Worm (Caenorhabditis elegans) whole organism, L4/young adult: ENCODE data around the gene grd-4.

Source experiments
- W03F9.2 ChIP-seq: fragments of 150-350 bp; optimal IDR thresholded peaks from 2 replicates; lab custom pipeline; 2014; ENCODE audit warnings: missing biosample characterization, missing genetic modification characterization
- dao-5 ChIP-seq: sonication (generic microtip); optimal IDR thresholded peaks from 2 replicates; lab custom pipeline; 2016; ENCODE audit warnings: missing genotype, missing genetic modification characterization, moderate library complexity, missing compliant biosample characterization
- him-1 ChIP-seq: sonication (generic microtip); optimal IDR thresholded peaks from 2 replicates; lab custom pipeline; 2016; ENCODE audit warnings: missing genotype, missing genetic modification reagents, missing genetic modification characterization, missing compliant biosample characterization

ce11 chrX:8504207-8504606, 3.2 kb downstream of the grd-4 start:
- TF ChIP-seq him-1 (tag; lab: Kevin White, UChicago) = no peak
- no peak for TF ChIP-seq dao-5 (tag; lab: Kevin White, UChicago)
- TF ChIP-seq W03F9.2 (tag; lab: Kevin White, UChicago) = no peak
